Fruit fly (Drosophila melanogaster): Measurements from ENCODE around the gene CG8043.

The CG8043 gene

dm6 chr3R:8683280-8683679 is 6.6 kb downstream of the CG8043 start (continued):
- peak; percentile 65 for TF ChIP-seq CG4404 (GFP tag; IDR thresholded peaks at IDR 0.05)
- TF ChIP-seq CG15696 (tag; optimal IDR thresholded peaks at IDR 0.05), result peak; percentile 66
- TF ChIP-seq CG15479 (GFP tag; optimal IDR thresholded peaks at IDR 0.05), result peak; percentile 67
- no peak for TF ChIP-seq CG2889 (GFP tag; IDR thresholded peaks at IDR 0.05)
- TF ChIP-seq CG12071 (GFP tag; optimal IDR thresholded peaks at IDR 0.05), result no peak
- TF ChIP-seq CG8944 (GFP tag; optimal IDR thresholded peaks at IDR 0.05), result no peak
- peak; percentile 88 for TF ChIP-seq zen (tag; optimal IDR thresholded peaks at IDR 0.05)
- no peak for TF ChIP-seq Oli (tag; optimal IDR thresholded peaks at IDR 0.05)
- TF ChIP-seq Xrp1 (GFP tag; IDR thresholded peaks at IDR 0.05), result peak; percentile 28; the same call in 1 of the 2 replicates
- no peak for TF ChIP-seq CG9609 (GFP tag; optimal IDR thresholded peaks at IDR 0.05)
- no peak for TF ChIP-seq dysf (GFP tag; IDR thresholded peaks at IDR 0.05)
- TF ChIP-seq CG13775 (GFP tag; optimal IDR thresholded peaks at IDR 0.05), result peak; percentile 4
- no peak for TF ChIP-seq pros (GFP tag; optimal IDR thresholded peaks at IDR 0.05)
- no peak for TF ChIP-seq Lhr (GFP tag; optimal IDR thresholded peaks at IDR 0.05)
- TF ChIP-seq zfh1 (GFP tag; IDR thresholded peaks at IDR 0.05), result peak; percentile 28; the same call in 1 of the 3 replicates
- 0 out of 2 replicates have a peak, but pooled peaks have one; percentile 1 for TF ChIP-seq Dref (GFP tag; IDR thresholded peaks at IDR 0.05)
- no peak for TF ChIP-seq CG13894 (tag; optimal IDR thresholded peaks at IDR 0.05)
- no peak for TF ChIP-seq bigmax (GFP tag; optimal IDR thresholded peaks at IDR 0.05)
- TF ChIP-seq ac (GFP tag; optimal IDR thresholded peaks at IDR 0.05), result peak; percentile 27
- TF ChIP-seq fd102C (GFP tag; optimal IDR thresholded peaks at IDR 0.05), result peak; percentile 79
- peak; percentile 58 for TF ChIP-seq CG7271 (tag; optimal IDR thresholded peaks at IDR 0.05)
- TF ChIP-seq Mrtf (GFP tag; IDR thresholded peaks at IDR 0.05), result no peak
- peak; percentile 65 for TF ChIP-seq zf30C (GFP tag; optimal IDR thresholded peaks at IDR 0.05)
- TF ChIP-seq CG10267 (tag; optimal IDR thresholded peaks at IDR 0.05), result peak; percentile 3
- peak; percentile 10 for TF ChIP-seq CG12391 (tag; optimal IDR thresholded peaks at IDR 0.05)
- TF ChIP-seq CG10959 (GFP tag; IDR thresholded peaks at IDR 0.05), result peak; percentile 42; the same call in 1 of the 2 replicates
- peak; percentile 5 for TF ChIP-seq CG14710 (tag; optimal IDR thresholded peaks at IDR 0.05)
- no peak for TF ChIP-seq CG6683 (GFP tag; optimal IDR thresholded peaks at IDR 0.05)
- TF ChIP-seq sens (GFP tag), result peak; percentile 74
- TF ChIP-seq dmrt11E (tag; optimal IDR thresholded peaks at IDR 0.05), result peak; percentile 55
- TF ChIP-seq CG8924 (tag; optimal IDR thresholded peaks at IDR 0.05), result peak; percentile 35

dm6 chr3R:8684328-8685177 is 7.8 kb downstream of the CG8043 start, which contains the start of gene CG44227:
CG44227 (minus strand) TSS chr3R:8685176.
- peak; percentile 32 for TF ChIP-seq pros (GFP tag; optimal IDR thresholded peaks at IDR 0.05)
- TF ChIP-seq Nf-YC (tag; optimal IDR thresholded peaks at IDR 0.05), result peak; percentile 49
- peak; percentile 68 for TF ChIP-seq D19A (tag; optimal IDR thresholded peaks at IDR 0.05)
- TF ChIP-seq Lhr (GFP tag; optimal IDR thresholded peaks at IDR 0.05), result no peak
- peak; percentile 3 for TF ChIP-seq grn (GFP tag; optimal IDR thresholded peaks at IDR 0.05)
- no peak for TF ChIP-seq yki (optimal IDR thresholded peaks at IDR 0.05)
- no peak for TF ChIP-seq CG9797 (GFP tag; optimal IDR thresholded peaks at IDR 0.05)
- peak; percentile 67 for TF ChIP-seq sens (GFP tag)
- TF ChIP-seq scrt (GFP tag; optimal IDR thresholded peaks at IDR 0.05), result peak; percentile 80
- peak in 1 of 2 experiments; percentile 26 for TF ChIP-seq tll (GFP tag; optimal IDR thresholded peaks at IDR 0.05)
- peak; percentile 90 for TF ChIP-seq Nf-YB (GFP tag; optimal IDR thresholded peaks at IDR 0.05)
- peak; percentile 26; the same call in 1 of the 3 replicates for TF ChIP-seq z (GFP tag; IDR thresholded peaks at IDR 0.05)
- TF ChIP-seq gsb-n (tag; optimal IDR thresholded peaks at IDR 0.05), result peak; percentile 47
- peak; percentile 97 for TF ChIP-seq sqz (GFP tag; optimal IDR thresholded peaks at IDR 0.05)
- TF ChIP-seq Kr (GFP tag; optimal IDR thresholded peaks at IDR 0.05), result peak; percentile 95
- TF ChIP-seq Pdp1 (GFP tag; optimal IDR thresholded peaks at IDR 0.05), result peak in 1 of 2 experiments; percentile 10
- no peak for TF ChIP-seq CG7987 (GFP tag; optimal IDR thresholded peaks at IDR 0.05)
